Worm (Caenorhabditis elegans) whole organism, mixed stage, embryonic: Measurements from ENCODE around the gene mec-15.

Source experiments
- M03D4.4 ChIP-seq: sonication (generic microtip); optimal IDR thresholded peaks from 2 replicates; lab custom pipeline; 2017; ENCODE audit warnings: mild to moderate bottlenecking, missing genetic modification characterization, missing compliant biosample characterization
- blmp-1 ChIP-seq: fragments of 150-350 bp; optimal IDR thresholded peaks from 2 replicates; lab custom pipeline; 2014; ENCODE audit warnings: missing biosample characterization, missing genetic modification characterization
- ceh-43 ChIP-seq: fragments of 200-800 bp; sonication (Bioruptor generic); optimal IDR thresholded peaks from 2 replicates; lab custom pipeline; 2018; ENCODE audit warnings: mild to moderate bottlenecking, missing genetic modification characterization, moderate library complexity, missing compliant biosample characterization
- ceh-83 ChIP-seq: fragments of 200-800 bp; sonication (Bioruptor generic); optimal IDR thresholded peaks from 2 replicates; lab custom pipeline; 2018; ENCODE audit warnings: mild to moderate bottlenecking, missing genetic modification characterization, missing compliant biosample characterization
- ces-1 ChIP-seq: fragments of 150-350 bp; optimal IDR thresholded peaks from 2 replicates; lab custom pipeline; 2014; ENCODE audit warnings: missing biosample characterization, missing genetic modification reagents, missing genetic modification characterization
- cnd-1 ChIP-seq: fragments of 200-800 bp; sonication (Bioruptor generic); optimal IDR thresholded peaks from 2 replicates; lab custom pipeline; 2018; ENCODE audit warnings: mild to moderate bottlenecking, missing genetic modification characterization, missing compliant biosample characterization
- drap-1 ChIP-seq: fragments of 200-800 bp; sonication (Bioruptor generic); optimal IDR thresholded peaks from 3 replicates; lab custom pipeline; 2018; ENCODE audit warnings: mild to moderate bottlenecking, missing genetic modification characterization, missing compliant biosample characterization
- elt-1 ChIP-seq: sonication (generic microtip); optimal IDR thresholded peaks from 2 replicates; lab custom pipeline; 2017; ENCODE audit warnings: missing genetic modification characterization, mild to moderate bottlenecking, missing compliant biosample characterization, antibody characterized with exemption, moderate library complexity, borderline replicate concordance; ENCODE audit not compliant: insufficient read depth
- elt-3 ChIP-seq: fragments of 150-350 bp; optimal IDR thresholded peaks from 2 replicates; lab custom pipeline; 2014; ENCODE audit warnings: missing biosample characterization, missing genetic modification characterization
- flh-1 ChIP-seq: fragments of 200-800 bp; sonication (Bioruptor generic); optimal IDR thresholded peaks from 2 replicates; lab custom pipeline; 2018; ENCODE audit warnings: mild to moderate bottlenecking, missing genetic modification characterization, moderate library complexity, missing compliant biosample characterization
- ham-2 ChIP-seq: fragments of 200-800 bp; sonication (Bioruptor generic); optimal IDR thresholded peaks from 2 replicates; lab custom pipeline; 2018; ENCODE audit warnings: mild to moderate bottlenecking, missing genetic modification characterization, missing compliant biosample characterization
- hlh-1 ChIP-seq: fragments of 150-350 bp; optimal IDR thresholded peaks from 2 replicates; lab custom pipeline; 2014; ENCODE audit warnings: missing biosample characterization, missing genetic modification reagents, missing genetic modification characterization
- lin-13 ChIP-seq: fragments of 150-350 bp; optimal IDR thresholded peaks from 2 replicates; lab custom pipeline; 2014; ENCODE audit warnings: missing biosample characterization, missing genetic modification characterization
- lin-32 ChIP-seq: fragments of 200-800 bp; sonication (Bioruptor generic); optimal IDR thresholded peaks from 2 replicates; lab custom pipeline; 2018; ENCODE audit warnings: mild to moderate bottlenecking, missing genetic modification characterization, missing compliant biosample characterization
- lsy-2 ChIP-seq: fragments of 150-350 bp; optimal IDR thresholded peaks from 2 replicates; lab custom pipeline; 2014; ENCODE audit warnings: missing biosample characterization, missing genetic modification characterization
- mab-5 ChIP-seq: fragments of 150-350 bp; optimal IDR thresholded peaks from 2 replicates; lab custom pipeline; 2014; ENCODE audit warnings: missing biosample characterization, missing genetic modification characterization
- mep-1 ChIP-seq: fragments of 150-350 bp; optimal IDR thresholded peaks from 2 replicates; lab custom pipeline; 2017; ENCODE audit warnings: missing biosample characterization, missing genetic modification reagents, missing genetic modification characterization, inconsistent platforms
- nhr-12 ChIP-seq: fragments of 150-350 bp; optimal IDR thresholded peaks from 2 replicates; lab custom pipeline; 2014; ENCODE audit warnings: missing biosample characterization, missing genetic modification characterization
- nhr-2 ChIP-seq: fragments of 150-350 bp; optimal IDR thresholded peaks from 2 replicates; lab custom pipeline; 2014; ENCODE audit warnings: missing biosample characterization, missing genetic modification characterization
- nhr-237 ChIP-seq: fragments of 150-350 bp; optimal IDR thresholded peaks from 2 replicates; lab custom pipeline; 2014; ENCODE audit warnings: missing biosample characterization, missing genetic modification characterization
- nhr-28 ChIP-seq: fragments of 150-350 bp; optimal IDR thresholded peaks from 2 replicates; lab custom pipeline; 2014; ENCODE audit warnings: missing biosample characterization, missing genetic modification characterization
- nhr-76 ChIP-seq: sonication (generic microtip); optimal IDR thresholded peaks from 2 replicates; lab custom pipeline; 2017; ENCODE audit warnings: missing biosample characterization, missing genetic modification characterization
- pha-4 ChIP-seq: fragments of 150-350 bp; optimal IDR thresholded peaks from 2 replicates; lab custom pipeline; 2018; ENCODE audit warnings: missing biosample characterization, missing genetic modification reagents, missing genetic modification characterization
- snpc-4 ChIP-seq: fragments of 150-350 bp; optimal IDR thresholded peaks from 2 replicates; lab custom pipeline; 2014; ENCODE audit warnings: missing biosample characterization, missing genetic modification characterization
- sptf-1 ChIP-seq: sonication (generic microtip); optimal IDR thresholded peaks from 2 replicates; lab custom pipeline; 2017; ENCODE audit warnings: mild to moderate bottlenecking, missing genetic modification characterization, moderate library complexity, missing compliant biosample characterization
- tbx-8 ChIP-seq: fragments of 200-800 bp; sonication (Bioruptor generic); optimal IDR thresholded peaks from 2 replicates; lab custom pipeline; 2018; ENCODE audit warnings: mild to moderate bottlenecking, missing genetic modification characterization, moderate library complexity, missing compliant biosample characterization
- unc-39 ChIP-seq: fragments of 150-350 bp; optimal IDR thresholded peaks from 2 replicates; lab custom pipeline; 2014; ENCODE audit warnings: missing biosample characterization, missing genetic modification characterization
- unc-62 ChIP-seq: fragments of 150-350 bp; optimal IDR thresholded peaks from 2 replicates; lab custom pipeline; 2014; ENCODE audit warnings: missing biosample characterization, missing genetic modification reagents, missing genetic modification characterization
- zip-8 ChIP-seq: fragments of 150-350 bp; optimal IDR thresholded peaks from 2 replicates; lab custom pipeline; 2014; ENCODE audit warnings: missing biosample characterization, missing genetic modification characterization
- ztf-11 ChIP-seq: fragments of 150-350 bp; optimal IDR thresholded peaks from 2 replicates; lab custom pipeline; 2014; ENCODE audit warnings: missing biosample characterization, missing genetic modification characterization

mec-15 gene

DNA sequence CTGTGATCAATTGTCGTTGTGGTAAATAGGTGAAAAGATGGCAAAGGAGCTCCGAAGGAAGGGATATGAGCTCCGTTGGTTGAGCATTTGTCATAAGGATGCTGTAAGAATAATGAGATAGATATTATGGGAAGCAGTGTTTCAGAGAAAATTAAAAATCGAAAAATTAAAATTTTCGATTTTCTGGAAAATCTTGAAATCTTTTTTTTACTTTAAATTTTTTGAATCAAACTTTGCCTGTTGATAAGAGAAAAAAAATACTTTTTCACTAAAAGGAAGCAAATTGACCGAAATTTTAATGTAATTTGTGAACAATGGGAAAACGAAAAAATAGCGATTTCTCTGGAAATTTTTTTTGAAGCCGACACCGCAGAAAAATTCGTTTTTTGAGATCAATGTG lies at the start of gene mec-15:
TSS of gene mec-15 (minus strand) at position 101 of the 400 bp plus-strand sequence.
- no peak for TF ChIP-seq snpc-4 (tag; lab: Kevin White, UChicago)
- TF ChIP-seq elt-1, result no peak
- no peak for TF ChIP-seq nhr-12 (tag; lab: Kevin White, UChicago)
- no peak for TF ChIP-seq lin-13 (tag; lab: Kevin White, UChicago)
- TF ChIP-seq pha-4 (tag; lab: Kevin White, UChicago), result no peak
- no peak for TF ChIP-seq nhr-237
- TF ChIP-seq blmp-1 (tag; lab: Kevin White, UChicago), result no peak
- no peak for TF ChIP-seq cnd-1
- TF ChIP-seq unc-62 (GFP tag; lab: Kevin White, UChicago), result no peak
- no peak for TF ChIP-seq drap-1 (GFP tag; lab: Kevin White, UChicago)
- no peak for TF ChIP-seq elt-3 (tag; lab: Kevin White, UChicago)

DNA sequence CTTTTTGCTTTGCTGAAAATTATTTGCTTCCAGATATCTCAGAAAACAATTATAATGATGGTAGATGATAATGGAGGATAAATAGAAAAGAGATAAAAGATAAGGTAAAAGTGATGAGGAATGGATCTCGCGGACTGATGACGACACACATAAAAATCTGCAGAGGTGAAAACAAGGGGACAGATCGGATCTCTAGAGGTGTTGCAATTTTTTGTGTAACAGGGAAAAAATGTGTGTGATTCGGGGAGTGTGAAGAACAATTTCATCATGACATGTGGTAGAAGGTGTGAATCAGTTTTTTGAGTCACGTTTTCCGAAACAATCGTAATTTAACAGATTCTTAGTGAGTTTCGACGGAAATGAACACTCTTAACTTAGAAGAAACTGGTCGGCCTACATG lies 49.4 kb upstream of the mec-15 start:
- TF ChIP-seq elt-1 (peak; percentile 4), ham-2 (no peak)

DNA sequence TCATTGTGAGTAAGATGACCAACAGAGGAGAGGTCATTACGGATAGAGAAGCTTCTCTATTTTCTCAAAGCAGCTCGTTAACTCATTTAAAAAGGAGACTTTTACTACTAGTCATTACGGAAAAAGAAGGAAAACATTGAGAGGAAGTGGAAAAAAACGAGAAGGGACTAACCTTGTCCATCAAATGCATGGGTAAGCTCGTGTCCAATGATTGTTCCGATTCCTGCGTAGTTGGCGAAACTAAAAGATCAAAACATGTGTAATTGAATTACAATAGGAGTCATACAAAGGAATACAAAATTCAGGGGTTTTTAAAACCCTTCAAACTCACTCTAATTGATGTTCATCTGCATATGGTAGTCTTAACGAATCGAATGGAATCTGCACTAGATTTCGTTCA lies 45.5 kb upstream of the mec-15 start:
- TF ChIP-seq ces-1, result peak; percentile 26
- no peak for TF ChIP-seq unc-39 (tag; lab: Kevin White, UChicago)
- TF ChIP-seq blmp-1 (tag; lab: Kevin White, UChicago), result no peak

DNA sequence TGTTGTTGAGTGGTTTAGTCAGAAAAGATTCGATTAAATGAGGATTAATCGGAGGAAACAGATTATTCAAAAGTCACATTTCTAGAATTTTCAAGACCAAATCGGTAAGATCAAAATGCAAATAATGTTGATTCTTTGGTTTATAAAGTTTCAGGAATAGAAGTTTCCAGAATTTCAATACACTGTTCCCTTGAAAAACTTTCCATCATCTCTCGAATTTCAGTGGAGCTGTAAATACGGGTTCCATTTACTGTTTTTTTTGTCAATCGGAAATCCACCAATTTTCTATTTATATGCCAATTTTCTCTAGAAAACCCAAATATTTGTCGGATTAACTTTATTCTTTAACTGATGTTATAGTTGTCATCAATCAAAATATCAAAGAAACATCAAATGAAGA lies 43.6 kb upstream of the mec-15 start:
- TF ChIP-seq mep-1 (tag; lab: Kevin White, UChicago), result no peak
- no peak for TF ChIP-seq drap-1 (GFP tag; lab: Kevin White, UChicago)
- no peak for TF ChIP-seq zip-8
- no peak for TF ChIP-seq unc-39 (tag; lab: Kevin White, UChicago)
- TF ChIP-seq nhr-237, result no peak
- no peak for TF ChIP-seq blmp-1 (tag; lab: Kevin White, UChicago)
- TF ChIP-seq pha-4 (tag; lab: Kevin White, UChicago), result no peak
- TF ChIP-seq ztf-11 (tag; lab: Kevin White, UChicago), result no peak
- no peak for TF ChIP-seq sptf-1
- no peak for TF ChIP-seq tbx-8
- no peak for TF ChIP-seq flh-1 (GFP tag; lab: Kevin White, UChicago)
- no peak for TF ChIP-seq ceh-43 (GFP tag; lab: Kevin White, UChicago)
- TF ChIP-seq hlh-1 (tag; lab: Kevin White, UChicago), result no peak

DNA sequence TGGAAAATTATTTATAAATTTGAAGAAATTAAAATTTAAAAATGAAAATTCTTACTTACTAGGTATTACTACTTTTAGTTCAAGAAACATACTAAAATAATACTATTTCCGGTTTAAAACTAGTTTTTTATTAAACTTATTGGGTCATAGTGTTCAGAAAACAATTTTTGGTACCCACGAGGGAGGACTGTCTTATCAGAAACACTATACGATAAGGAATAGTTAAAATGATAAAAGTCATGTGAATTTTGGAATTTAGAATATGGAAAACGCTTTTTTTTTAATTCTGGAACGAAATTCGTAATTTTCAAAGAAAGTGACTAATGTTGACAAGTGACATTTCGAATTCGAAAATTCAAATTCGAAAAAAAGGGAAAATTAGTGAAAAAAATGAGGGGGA lies 42.2 kb upstream of the mec-15 start:
- TF ChIP-seq nhr-2 (no peak), unc-62 (GFP tag; lab: Kevin White, UChicago) (no peak), lin-13 (tag; lab: Kevin White, UChicago) (no peak), elt-3 (tag; lab: Kevin White, UChicago) (no peak), cnd-1 (no peak), ces-1 (no peak), mab-5 (no peak), tbx-8 (no peak), hlh-1 (tag; lab: Kevin White, UChicago) (no peak), elt-1 (no peak), nhr-76 (tag; lab: Kevin White, UChicago) (no peak), ceh-83 (GFP tag; lab: Kevin White, UChicago) (no peak), ztf-11 (tag; lab: Kevin White, UChicago) (no peak), nhr-12 (tag; lab: Kevin White, UChicago) (no peak), mep-1 (tag; lab: Kevin White, UChicago) (no peak), lin-32 (GFP tag; lab: Kevin White, UChicago) (no peak)

DNA sequence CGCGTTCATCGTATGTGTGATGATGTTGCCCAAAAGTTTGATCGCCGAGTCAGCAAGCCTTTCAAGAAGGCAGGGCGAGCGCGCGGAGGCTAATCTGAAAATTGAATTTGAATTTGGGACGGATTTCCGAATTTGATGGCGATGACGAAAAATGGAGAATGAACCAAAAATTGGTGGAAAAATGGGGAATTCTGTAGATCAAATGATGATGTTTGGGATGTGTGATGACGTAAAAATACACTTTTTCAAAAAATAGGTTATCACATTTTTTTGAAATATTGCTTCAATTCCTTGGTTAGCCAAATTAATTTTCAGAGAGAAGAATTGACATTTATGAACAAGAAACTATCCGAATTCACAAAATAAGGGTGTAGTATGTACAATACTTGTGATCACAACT lies 40.1 kb upstream of the mec-15 start, which contains the start of gene ZK971.1:
TSS of gene ZK971.1 (minus strand) at position 101 of the 400 bp plus-strand sequence.
- peak; percentile 29 for TF ChIP-seq ces-1
- TF ChIP-seq snpc-4 (tag; lab: Kevin White, UChicago), result no peak

DNA sequence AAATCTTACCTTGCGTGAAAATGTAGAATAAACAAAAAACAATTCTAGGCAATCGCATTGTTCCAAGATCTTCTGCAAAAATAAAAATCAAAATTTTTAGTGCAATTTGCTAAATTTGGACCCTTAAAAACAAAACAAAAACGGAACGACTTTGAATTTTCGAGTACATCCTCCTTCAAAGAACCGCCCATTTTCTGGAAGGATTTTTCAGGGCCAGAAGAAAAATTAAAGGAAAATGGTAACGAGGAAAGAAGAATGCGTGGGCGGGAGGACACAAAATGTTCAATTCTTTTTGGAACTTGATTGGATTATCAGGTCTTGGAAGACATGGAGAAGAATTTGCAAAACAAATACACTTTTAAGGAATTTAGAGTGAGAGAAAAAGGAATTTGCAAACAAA lies 31.6 kb upstream of the mec-15 start, which contains the start of gene F54B3.4:
TSS of gene F54B3.4 (minus strand) at position 101 of the 400 bp plus-strand sequence.
- TF ChIP-seq sptf-1, result no peak
- TF ChIP-seq M03D4.4 (tag; lab: Kevin White, UChicago), result no peak
- no peak for TF ChIP-seq elt-1
- peak; percentile 53 for TF ChIP-seq ces-1
- TF ChIP-seq nhr-28 (tag; lab: Kevin White, UChicago), result no peak
- no peak for TF ChIP-seq lsy-2 (tag; lab: Kevin White, UChicago)
- no peak for TF ChIP-seq snpc-4 (tag; lab: Kevin White, UChicago)
